Fruit fly (Drosophila melanogaster) whole organism, embryonic: ENCODE results near the gene dpr20.

Experiments
- BEAF-32 ChIP-seq: fragments of 200-800 bp; sonication (Bioruptor generic); optimal IDR thresholded peaks from 3 replicates; lab custom pipeline; 2017; ENCODE audit warnings: missing biosample characterization, missing genetic modification characterization, mild to moderate bottlenecking, moderate library complexity, missing genetic modification reagents
- CG10267 ChIP-seq: fragments of 200-800 bp; sonication (Bioruptor generic); optimal IDR thresholded peaks from 2 replicates; lab custom pipeline; 2018; ENCODE audit warnings: missing biosample characterization, mild to moderate bottlenecking, missing genetic modification characterization, moderate library complexity
- CG10431 ChIP-seq: fragments of 200-800 bp; sonication (Bioruptor generic); optimal IDR thresholded peaks from 3 replicates; lab custom pipeline; 2018; ENCODE audit warnings: missing biosample characterization, mild to moderate bottlenecking, missing genetic modification characterization
- CG10462 ChIP-seq: fragments of 200-800 bp; sonication (Bioruptor generic); optimal IDR thresholded peaks from 2 replicates; lab custom pipeline; 2016; ENCODE audit warnings: missing biosample characterization, missing genetic modification characterization
- CG10979 ChIP-seq: fragments of 200-800 bp; sonication (Bioruptor generic); optimal IDR thresholded peaks from 2 replicates; lab custom pipeline; 2018; ENCODE audit warnings: missing biosample characterization, mild to moderate bottlenecking, missing genetic modification characterization, moderate library complexity
- CG12769 ChIP-seq: fragments of 200-800 bp; sonication (Bioruptor generic); optimal IDR thresholded peaks from 2 replicates; lab custom pipeline; 2019; ENCODE audit warnings: missing biosample characterization, mild to moderate bottlenecking, missing genetic modification characterization, moderate library complexity
- CG13287 ChIP-seq: fragments of 200-800 bp; sonication (Bioruptor generic); IDR thresholded peaks from 2 replicates; pipeline ENCODE4 v1.3.6; 2022; ENCODE audit warnings: missing biosample characterization, missing genetic modification characterization; ENCODE audit not compliant: partially characterized antibody
- CG13624 ChIP-seq: fragments of 200-800 bp; sonication (Bioruptor generic); optimal IDR thresholded peaks from 2 replicates; lab custom pipeline; 2016; ENCODE audit warnings: missing biosample characterization, missing genetic modification characterization
- CG15601 ChIP-seq: fragments of 200-800 bp; sonication (Bioruptor generic); optimal IDR thresholded peaks from 3 replicates; lab custom pipeline; 2019; ENCODE audit warnings: missing biosample characterization, mild to moderate bottlenecking, missing genetic modification characterization, moderate library complexity
- CG1602 ChIP-seq: fragments of 200-800 bp; sonication (Bioruptor generic); optimal IDR thresholded peaks from 3 replicates; lab custom pipeline; 2016; ENCODE audit warnings: missing biosample characterization, missing genetic modification characterization
- CG17359 ChIP-seq: fragments of 200-800 bp; sonication (Bioruptor generic); optimal IDR thresholded peaks from 3 replicates; lab custom pipeline; 2018; ENCODE audit warnings: missing biosample characterization, mild to moderate bottlenecking, missing genetic modification characterization, moderate library complexity
- CG17361 ChIP-seq: fragments of 200-800 bp; sonication (Bioruptor generic); IDR thresholded peaks from 3 replicates; pipeline ENCODE4 v1.3.6; 2022; ENCODE audit warnings: missing biosample characterization, missing genetic modification characterization
- CG17568 ChIP-seq: fragments of 200-800 bp; sonication (Bioruptor generic); optimal IDR thresholded peaks from 2 replicates; lab custom pipeline; 2018; ENCODE audit warnings: missing biosample characterization, mild to moderate bottlenecking, missing genetic modification characterization, moderate library complexity
- CG17912 ChIP-seq: fragments of 200-800 bp; sonication (Bioruptor generic); optimal IDR thresholded peaks from 2 replicates; lab custom pipeline; 2018; ENCODE audit warnings: missing biosample characterization, mild to moderate bottlenecking, missing genetic modification characterization
- CG2116 ChIP-seq: fragments of 200-800 bp; sonication (Bioruptor generic); optimal IDR thresholded peaks from 3 replicates; lab custom pipeline; 2018; ENCODE audit warnings: missing biosample characterization, mild to moderate bottlenecking, missing genetic modification characterization
- CG30431 ChIP-seq: fragments of 200-800 bp; sonication (Bioruptor generic); optimal IDR thresholded peaks from 2 replicates; lab custom pipeline; 2017; ENCODE audit warnings: missing biosample characterization, missing genetic modification characterization
- CG3281 ChIP-seq: fragments of 200-800 bp; sonication (Bioruptor generic); optimal IDR thresholded peaks from 3 replicates; lab custom pipeline; 2017; ENCODE audit warnings: missing biosample characterization, mild to moderate bottlenecking, missing genetic modification characterization
- CG33213 ChIP-seq: fragments of 200-800 bp; sonication (Bioruptor generic); optimal IDR thresholded peaks from 3 replicates; lab custom pipeline; 2016; ENCODE audit warnings: missing biosample characterization, missing genetic modification characterization
- CG3847 ChIP-seq: fragments of 200-800 bp; sonication (Bioruptor generic); IDR thresholded peaks from 2 replicates; pipeline ENCODE4 v1.3.6; 2022; ENCODE audit warnings: missing biosample characterization, missing genetic modification characterization
- CG4404 ChIP-seq: fragments of 200-800 bp; sonication (Bioruptor generic); IDR thresholded peaks from 2 replicates; pipeline ENCODE4 v1.3.6; 2022; ENCODE audit warnings: missing biosample characterization, missing genetic modification characterization
- CG4730 ChIP-seq: fragments of 200-800 bp; sonication (Bioruptor generic); IDR thresholded peaks from 2 replicates; pipeline ENCODE4 v1.3.6; 2022; ENCODE audit warnings: missing biosample characterization, missing genetic modification characterization
- CG5953 ChIP-seq: fragments of 200-800 bp; sonication (Bioruptor generic); IDR thresholded peaks from 2 replicates; pipeline ENCODE4 v1.3.6; 2022; ENCODE audit warnings: missing biosample characterization, missing genetic modification characterization
- CG6765 ChIP-seq: fragments of 200-800 bp; sonication (Bioruptor generic); optimal IDR thresholded peaks from 3 replicates; lab custom pipeline; 2017; ENCODE audit warnings: missing biosample characterization, mild to moderate bottlenecking, missing genetic modification characterization
- CG6791 ChIP-seq: fragments of 200-800 bp; sonication (Bioruptor generic); IDR thresholded peaks from 3 replicates; pipeline ENCODE4 v1.3.6; 2022; ENCODE audit warnings: missing biosample characterization, missing genetic modification characterization; ENCODE audit not compliant: partially characterized antibody
- CG8478 ChIP-seq: fragments of >200 bp; optimal IDR thresholded peaks from 2 replicates; lab custom pipeline; 2018
- CG9932 ChIP-seq: fragments of 200-800 bp; sonication (Bioruptor generic); IDR thresholded peaks from 2 replicates; pipeline ENCODE4 v1.3.6; 2022; ENCODE audit warnings: missing biosample characterization, missing genetic modification characterization
- Chrac-16 ChIP-seq: fragments of 200-800 bp; sonication (Bioruptor generic); optimal IDR thresholded peaks from 3 replicates; lab custom pipeline; 2016; ENCODE audit warnings: missing biosample characterization, missing genetic modification characterization
- D19B ChIP-seq: fragments of 200-800 bp; sonication (Bioruptor generic); optimal IDR thresholded peaks from 2 replicates; lab custom pipeline; 2017; ENCODE audit warnings: missing biosample characterization, mild to moderate bottlenecking, missing genetic modification characterization
- Dll ChIP-seq: fragments of 200-800 bp; sonication (Bioruptor generic); IDR thresholded peaks from 4 replicates; pipeline ENCODE4 v1.3.6; 2022; ENCODE audit warnings: missing biosample characterization, missing genetic modification characterization; ENCODE audit not compliant: partially characterized antibody
- Dp ChIP-seq: fragments of 200-800 bp; sonication (Bioruptor generic); optimal IDR thresholded peaks from 2 replicates; lab custom pipeline; 2018; ENCODE audit warnings: missing biosample characterization, mild to moderate bottlenecking, missing genetic modification characterization, moderate library complexity
- ERR ChIP-seq: fragments of 200-800 bp; sonication (Bioruptor generic); optimal IDR thresholded peaks from 2 replicates; lab custom pipeline; 2016; ENCODE audit warnings: missing biosample characterization, missing genetic modification characterization
- HmgD ChIP-seq: fragments of 200-800 bp; sonication (Bioruptor generic); optimal IDR thresholded peaks from 3 replicates; lab custom pipeline; 2016; ENCODE audit warnings: missing biosample characterization, missing genetic modification characterization
- Hmr ChIP-seq: fragments of 200-800 bp; sonication (Bioruptor generic); optimal IDR thresholded peaks from 3 replicates; lab custom pipeline; 2017; ENCODE audit warnings: mild to moderate bottlenecking, missing biosample characterization, missing genetic modification reagents, missing genetic modification characterization
- Scr ChIP-seq: fragments of 200-800 bp; sonication (Bioruptor generic); IDR thresholded peaks from 2 replicates; pipeline ENCODE4 v1.3.6; 2022; ENCODE audit warnings: missing biosample characterization, missing genetic modification characterization; ENCODE audit not compliant: partially characterized antibody
- ara ChIP-seq: fragments of 200-800 bp; sonication (Bioruptor generic); IDR thresholded peaks from 2 replicates; pipeline ENCODE4 v1.3.6; 2022; ENCODE audit warnings: missing biosample characterization, missing genetic modification characterization
- bigmax ChIP-seq: fragments of 200-800 bp; sonication (Bioruptor generic); optimal IDR thresholded peaks from 2 replicates; lab custom pipeline; 2018; ENCODE audit warnings: missing biosample characterization, mild to moderate bottlenecking, missing genetic modification characterization
- cas ChIP-seq: fragments of 200-800 bp; sonication (Bioruptor generic); IDR thresholded peaks from 2 replicates; pipeline ENCODE4 v1.3.6; 2022; ENCODE audit warnings: missing biosample characterization, missing genetic modification characterization
- esg ChIP-seq: fragments of 200-800 bp; sonication (Bioruptor generic); conservative IDR thresholded peaks from 2 replicates; pipeline ENCODE4 v1.3.6; 2022; ENCODE audit warnings: missing biosample characterization, missing genetic modification characterization
- ewg ChIP-seq: fragments of 200-800 bp; sonication (Bioruptor generic); optimal IDR thresholded peaks from 3 replicates; lab custom pipeline; 2017; ENCODE audit warnings: mild to moderate bottlenecking, missing biosample characterization, missing genetic modification reagents, missing genetic modification characterization
- ftz-f1 ChIP-seq: fragments of 200-800 bp; sonication (Bioruptor generic); optimal IDR thresholded peaks from 2 replicates; lab custom pipeline; 2016; ENCODE audit warnings: missing biosample characterization, missing genetic modification characterization
- grn ChIP-seq: fragments of 200-800 bp; sonication (Bioruptor generic); optimal IDR thresholded peaks from 3 replicates; lab custom pipeline; 2017; ENCODE audit warnings: missing biosample characterization, missing genetic modification characterization
- gt ChIP-seq: fragments of 200-800 bp; sonication (Bioruptor generic); IDR thresholded peaks from 2 replicates; pipeline ENCODE4 v1.3.6; 2022; ENCODE audit warnings: missing biosample characterization, missing genetic modification characterization
- ham ChIP-seq: fragments of 200-800 bp; sonication (Bioruptor generic); IDR thresholded peaks from 2 replicates; pipeline ENCODE4 v1.3.6; 2022; ENCODE audit warnings: missing biosample characterization, missing genetic modification characterization
- inv ChIP-seq: fragments of 200-800 bp; sonication (Bioruptor generic); IDR thresholded peaks from 2 replicates; pipeline ENCODE4 v1.3.6; 2022; ENCODE audit warnings: missing biosample characterization, missing genetic modification characterization; ENCODE audit not compliant: partially characterized antibody
- oc ChIP-seq: fragments of 200-800 bp; sonication (Bioruptor generic); optimal IDR thresholded peaks from 2 replicates; lab custom pipeline; 2018; ENCODE audit warnings: missing biosample characterization, mild to moderate bottlenecking, missing genetic modification characterization, moderate library complexity
- tup ChIP-seq: fragments of 200-800 bp; sonication (Bioruptor generic); optimal IDR thresholded peaks from 2 replicates; lab custom pipeline; 2016; ENCODE audit warnings: missing biosample characterization, mild to moderate bottlenecking, missing genetic modification characterization, moderate library complexity
- tx ChIP-seq: fragments of 200-800 bp; sonication (Bioruptor generic); optimal IDR thresholded peaks from 2 replicates; lab custom pipeline; 2016; ENCODE audit warnings: missing biosample characterization, missing genetic modification characterization
- wek ChIP-seq: fragments of 200-800 bp; sonication (Bioruptor generic); optimal IDR thresholded peaks from 3 replicates; lab custom pipeline; 2018; ENCODE audit warnings: missing biosample characterization, mild to moderate bottlenecking, missing genetic modification characterization, moderate library complexity

dpr20 gene

dm6 chr3L:841260-841659 lies 15.8 kb downstream of the dpr20 start, which contains the start of the genes JMJD5 and Gr61a (continued):
- TF ChIP-seq ftz-f1 (GFP tag; lab: Kevin White, UChicago) (no peak), esg (GFP tag; lab: Robert Waterston, UW) (no peak), BEAF-32 (GFP tag; lab: Kevin White, UChicago) (peak; percentile 19), Chrac-16 (GFP tag; lab: Kevin White, UChicago) (no peak), CG13287 (GFP tag; lab: Robert Waterston, UW) (no peak), CG4730 (no peak), Dll (GFP tag; lab: Robert Waterston, UW) (no peak)

DNA sequence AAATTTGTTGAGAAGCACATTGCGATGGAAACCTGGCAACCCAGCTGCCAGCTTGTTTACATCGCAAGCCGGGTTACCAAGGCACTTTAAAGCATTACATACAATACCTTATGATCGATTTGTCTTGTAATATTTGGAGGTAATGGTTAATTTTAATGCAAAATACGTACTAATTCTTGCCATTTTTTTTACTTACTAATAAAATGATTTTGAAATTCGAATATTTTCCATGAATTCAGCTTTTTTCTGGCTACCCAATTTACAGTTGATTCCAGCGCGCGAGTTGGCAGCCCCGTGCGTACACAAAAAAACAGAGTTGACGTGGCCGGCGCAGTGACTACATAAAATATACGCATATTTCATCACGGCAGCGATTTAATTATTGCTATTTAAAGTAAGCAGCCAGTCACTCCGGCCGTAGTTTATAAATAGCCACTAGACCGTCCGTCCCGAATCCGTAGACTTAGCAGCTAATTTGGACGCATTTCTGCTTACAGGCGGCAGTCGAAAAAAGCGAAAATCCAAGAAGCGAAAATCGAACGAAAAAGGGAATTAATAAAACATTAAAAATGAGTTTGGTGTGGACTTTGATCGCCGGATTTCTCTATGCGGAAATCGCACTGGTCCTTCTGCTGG lies 19.4 kb downstream of the dpr20 start, which contains the start of the genes CG13901 and CG13887:
Gene CG13901 (minus strand): TSS at position 270 of the 636 bp plus-strand sequence.
Gene CG13887 (plus strand): TSS at position 310 of the 636 bp plus-strand sequence.
- peak; percentile 95 for TF ChIP-seq CG3847 (GFP tag; lab: Robert Waterston, UW)
- TF ChIP-seq Scr, result no peak; the same call in 1 of the 2 replicates
- TF ChIP-seq bigmax (GFP tag; lab: Kevin White, UChicago), result peak; percentile 34
- peak; percentile 77 for TF ChIP-seq CG10267 (tag; lab: Kevin White, UChicago)
- TF ChIP-seq inv (GFP tag; lab: Robert Waterston, UW), result no peak
- TF ChIP-seq ERR, result peak; percentile 78
- TF ChIP-seq BEAF-32 (GFP tag; lab: Kevin White, UChicago), result peak; percentile 59
- peak; percentile 74 for TF ChIP-seq D19B
- TF ChIP-seq CG5953 (GFP tag; lab: Robert Waterston, UW), result peak; percentile 79
- TF ChIP-seq CG8478, result no peak
- TF ChIP-seq grn (GFP tag; lab: Kevin White, UChicago), result no peak
- TF ChIP-seq CG6765 (GFP tag; lab: Kevin White, UChicago), result peak; percentile 85
- TF ChIP-seq CG17912 (GFP tag; lab: Kevin White, UChicago), result peak; percentile 85
- TF ChIP-seq CG17568 (GFP tag; lab: Kevin White, UChicago), result no peak
- TF ChIP-seq Hmr (GFP tag; lab: Kevin White, UChicago), result peak; percentile 92
- peak; percentile 85 for TF ChIP-seq CG4404 (GFP tag; lab: Robert Waterston, UW)
- TF ChIP-seq oc (tag; lab: Kevin White, UChicago), result peak; percentile 82
- TF ChIP-seq CG13624 (GFP tag; lab: Kevin White, UChicago), result peak; percentile 83
- TF ChIP-seq CG10979 (tag; lab: Kevin White, UChicago), result peak; percentile 87
- TF ChIP-seq CG1602, result peak; percentile 88
- TF ChIP-seq CG9932 (GFP tag; lab: Robert Waterston, UW), result peak; percentile 95
- peak; percentile 67 for TF ChIP-seq CG30431
- peak; percentile 84 for TF ChIP-seq ewg
- TF ChIP-seq CG10431 (GFP tag; lab: Kevin White, UChicago), result peak; percentile 33
- TF ChIP-seq cas (GFP tag; lab: Robert Waterston, UW), result peak; percentile 83
- TF ChIP-seq wek (GFP tag; lab: Kevin White, UChicago), result peak; percentile 48
- peak; percentile 89 for TF ChIP-seq CG33213 (GFP tag; lab: Kevin White, UChicago)
- peak; percentile 90 for TF ChIP-seq CG15601
- peak; percentile 86 for TF ChIP-seq CG10462
- TF ChIP-seq tup, result peak; percentile 82
- peak; percentile 91 for TF ChIP-seq CG3281 (GFP tag; lab: Kevin White, UChicago)
- peak; percentile 70 for TF ChIP-seq Dp (GFP tag; lab: Kevin White, UChicago)
- TF ChIP-seq ham (GFP tag; lab: Robert Waterston, UW), result peak; percentile 76
- peak; percentile 91 for TF ChIP-seq CG17361 (GFP tag; lab: Robert Waterston, UW)
- peak; percentile 95 for TF ChIP-seq tx (GFP tag; lab: Kevin White, UChicago)
- 0 out of 2 replicates have a peak, but pooled peaks have one; percentile 40 for TF ChIP-seq gt (GFP tag; lab: Robert Waterston, UW)
- TF ChIP-seq CG17359 (tag; lab: Kevin White, UChicago), result peak; percentile 87
- no peak for TF ChIP-seq CG6791 (GFP tag; lab: Robert Waterston, UW)
- peak; percentile 89 for TF ChIP-seq HmgD (GFP tag; lab: Kevin White, UChicago)
- peak; percentile 92 for TF ChIP-seq CG12769
- TF ChIP-seq ara (GFP tag; lab: Robert Waterston, UW), result peak; percentile 78
- peak; percentile 87 for TF ChIP-seq CG2116 (GFP tag; lab: Kevin White, UChicago)
